Worm (Caenorhabditis elegans): ENCODE data around the gene cpg-2.
A peak's percentile ranks its signal among the peaks of the same experiment; 100 is the strongest.

DNA sequence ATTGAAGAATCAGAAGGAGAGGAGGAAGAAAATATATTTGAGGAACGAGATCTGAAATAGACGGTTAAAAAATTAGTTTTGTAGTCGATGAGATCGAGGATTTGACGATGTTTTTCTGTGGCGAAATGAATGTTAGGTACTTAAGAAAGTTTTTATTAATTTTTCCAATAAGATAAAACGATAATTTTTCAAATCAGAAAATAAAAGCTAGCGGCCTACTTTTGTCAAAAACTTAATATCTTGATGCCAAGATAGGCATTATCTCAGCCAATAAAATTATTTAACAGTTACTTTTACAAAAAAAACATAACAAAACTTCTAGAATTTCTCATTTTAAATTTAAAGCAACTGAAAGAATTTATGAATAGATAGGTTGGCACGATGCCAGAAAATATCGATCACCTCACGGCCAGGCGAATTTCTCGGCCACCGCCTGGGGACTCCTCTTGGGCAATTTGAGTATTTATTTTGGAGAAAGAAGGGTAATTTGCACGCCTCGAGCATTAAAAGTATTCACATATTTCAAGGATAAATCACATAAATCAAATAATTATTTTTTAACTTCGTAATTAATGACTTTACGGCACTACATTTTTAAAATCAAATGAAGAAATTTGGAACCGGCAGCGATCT is 16.0 kb downstream of the cpg-2 start, which contains the start of gene fubl-2:
- TF ChIP-seq ham-2 (GFP tag; optimal IDR thresholded peaks at IDR 0.05) (no peak), ztf-11 (tag; optimal IDR thresholded peaks at IDR 0.05) (no peak), lsy-2 (tag; optimal IDR thresholded peaks at IDR 0.05) (no peak), mep-1 (tag; optimal IDR thresholded peaks at IDR 0.05) (peak; percentile 27), pha-4 (tag; optimal IDR thresholded peaks at IDR 0.05) (no peak)

All from whole organism, mixed stage, embryonic.